Worm (Caenorhabditis elegans) whole organism, midembryonic: ENCODE results near the gene K11D12.7.

ENCODE experiments used
- T22C8.4 ChIP-seq: fragments of 200-800 bp; sonication (Bioruptor generic); IDR thresholded peaks from 2 replicates; pipeline ENCODE4 v1.3.6; 2022; ENCODE audit warnings: missing genetic modification characterization, missing compliant biosample characterization
- cog-1 ChIP-seq: sonication (generic microtip); optimal IDR thresholded peaks from 2 replicates; lab custom pipeline; 2016; ENCODE audit warnings: missing genetic modification characterization, missing compliant biosample characterization
- flt-1 ChIP-seq: fragments of 200-800 bp; sonication (Bioruptor generic); IDR thresholded peaks from 2 replicates; pipeline ENCODE4 v1.3.6; 2022; ENCODE audit warnings: missing genetic modification characterization, missing compliant biosample characterization
- klf-2 ChIP-seq: fragments of 200-800 bp; sonication (Bioruptor generic); conservative IDR thresholded peaks from 2 replicates; pipeline ENCODE4 v1.3.6; 2022; ENCODE audit warnings: missing genetic modification reagents, missing genetic modification characterization, missing compliant biosample characterization
- med-1 ChIP-seq: sonication (generic microtip); optimal IDR thresholded peaks from 2 replicates; lab custom pipeline; 2017; ENCODE audit warnings: missing genetic modification characterization, mild to moderate bottlenecking, missing compliant biosample characterization, antibody characterized with exemption, missing genetic modification reagents; ENCODE audit not compliant: insufficient read depth
- ref-1 ChIP-seq: fragments of 200-800 bp; sonication (Bioruptor generic); conservative IDR thresholded peaks from 2 replicates; pipeline ENCODE4 v1.3.6; 2022; ENCODE audit warnings: missing genetic modification reagents, missing genetic modification characterization, missing compliant biosample characterization
- tab-1 ChIP-seq: fragments of 200-800 bp; sonication (Bioruptor generic); IDR thresholded peaks from 2 replicates; pipeline ENCODE4 v1.3.6; 2022; ENCODE audit warnings: missing genetic modification characterization, missing compliant biosample characterization
- ztf-23 ChIP-seq: fragments of 200-800 bp; sonication (Bioruptor generic); IDR thresholded peaks from 2 replicates; pipeline ENCODE4 v1.3.6; 2022; ENCODE audit warnings: missing genetic modification reagents, missing genetic modification characterization, missing compliant biosample characterization
- ztf-29 ChIP-seq: fragments of 200-800 bp; sonication (Bioruptor generic); IDR thresholded peaks from 2 replicates; pipeline ENCODE4 v1.3.6; 2022; ENCODE audit warnings: missing genetic modification reagents, missing genetic modification characterization, missing compliant biosample characterization

K11D12.7 gene

ce11 chrV:5018067-5018466 lies 18.2 kb downstream of the K11D12.7 start:
- TF ChIP-seq med-1, result no peak
- no peak for TF ChIP-seq tab-1 (GFP tag; lab: Robert Waterston, UW)
- TF ChIP-seq T22C8.4 (GFP tag; lab: Robert Waterston, UW), result no peak
- TF ChIP-seq ztf-23, result no peak
- TF ChIP-seq flt-1 (GFP tag; lab: Robert Waterston, UW), result no peak

- TF ChIP-seq ztf-23 (no peak), ztf-29 (GFP tag; lab: Robert Waterston, UW) (0 out of 2 replicates have a peak, but pooled peaks have one; percentile 10)
Measured at ce11 chrV:5016728-5017127, 19.5 kb downstream of the K11D12.7 start.

- no peak for TF ChIP-seq ref-1 (GFP tag; lab: Robert Waterston, UW)
- TF ChIP-seq cog-1 (tag; lab: Kevin White, UChicago), result no peak
- TF ChIP-seq tab-1 (GFP tag; lab: Robert Waterston, UW), result no peak
- no peak for TF ChIP-seq ztf-23
- TF ChIP-seq klf-2 (GFP tag; lab: Robert Waterston, UW), result no peak
- TF ChIP-seq med-1, result no peak
- TF ChIP-seq T22C8.4 (GFP tag; lab: Robert Waterston, UW), result no peak
- TF ChIP-seq ztf-29 (GFP tag; lab: Robert Waterston, UW), result no peak
- TF ChIP-seq flt-1 (GFP tag; lab: Robert Waterston, UW), result no peak
Measured at ce11 chrV:5012193-5012853, 23.9 kb downstream of the K11D12.7 start, which contains the start of gene srr-6. Gene srr-6 (plus strand): TSS chrV:5012803.

- TF ChIP-seq ztf-29 (GFP tag; lab: Robert Waterston, UW), result no peak
- TF ChIP-seq flt-1 (GFP tag; lab: Robert Waterston, UW), result no peak
- TF ChIP-seq med-1, result no peak
- TF ChIP-seq klf-2 (GFP tag; lab: Robert Waterston, UW), result no peak
Measured at ce11 chrV:5001386-5001785, 34.9 kb downstream of the K11D12.7 start, which contains the start of gene srr-8. Gene srr-8 (plus strand): TSS chrV:5001686.

- TF ChIP-seq ztf-23 (no peak), med-1 (no peak), tab-1 (GFP tag; lab: Robert Waterston, UW) (no peak), flt-1 (GFP tag; lab: Robert Waterston, UW) (no peak), ztf-29 (GFP tag; lab: Robert Waterston, UW) (no peak), T22C8.4 (GFP tag; lab: Robert Waterston, UW) (no peak), cog-1 (tag; lab: Kevin White, UChicago) (no peak), ref-1 (GFP tag; lab: Robert Waterston, UW) (no peak), klf-2 (GFP tag; lab: Robert Waterston, UW) (no peak)
Measured at ce11 chrV:5000406-5000805, 35.9 kb downstream of the K11D12.7 start, which contains the start of gene ugt-7. Gene ugt-7 (minus strand): TSS chrV:5000566.

- TF ChIP-seq med-1 (no peak), ztf-23 (no peak)
Measured at ce11 chrV:4995155-4995554, 41.1 kb downstream of the K11D12.7 start, which contains the start of gene ncx-9. Gene ncx-9 (minus strand): TSS chrV:4995255.

- TF ChIP-seq cog-1 (tag; lab: Kevin White, UChicago), result no peak
- no peak for TF ChIP-seq T22C8.4 (GFP tag; lab: Robert Waterston, UW)
- TF ChIP-seq ztf-23, result no peak
- no peak for TF ChIP-seq ztf-29 (GFP tag; lab: Robert Waterston, UW)
- TF ChIP-seq tab-1 (GFP tag; lab: Robert Waterston, UW), result no peak
- TF ChIP-seq klf-2 (GFP tag; lab: Robert Waterston, UW), result no peak
- no peak for TF ChIP-seq ref-1 (GFP tag; lab: Robert Waterston, UW)
- no peak for TF ChIP-seq flt-1 (GFP tag; lab: Robert Waterston, UW)
- no peak for TF ChIP-seq med-1
Measured at ce11 chrV:4987097-4987496, 49.2 kb downstream of the K11D12.7 start, which contains the start of gene ncx-8. Gene ncx-8 (minus strand): TSS chrV:4987197.
